6 fruit fly cellular contexts compared by ENCODE assay signal in genomic region chr3R:21853618-21854573, dm6.
A peak's percentile ranks its signal among the peaks of the same experiment; 100 is the strongest.
TF ChIP-seq lines count a peak whose summit lies in the region.

No protein-coding gene starts in this region.

- TF ChIP-seq CTCF in whole organism, embryonic (GFP tag; optimal IDR thresholded peaks at IDR 0.05; lab: Kevin White, UChicago): no peak

TF ChIP-seq in whole organism, 6 proteins besides CTCF, POLR2A, EP300 and RAD21:
- TF ChIP-seq usp (GFP tag; optimal IDR thresholded peaks at IDR 0.05; lab: Kevin White, UChicago) (no peak), Dll (optimal IDR thresholded peaks at IDR 0.05; lab: Kevin White, UChicago) (no peak), CG8478 (optimal IDR thresholded peaks at IDR 0.05; lab: Kevin White, UChicago) (peak; percentile 31), psq (optimal IDR thresholded peaks at IDR 0.05; lab: Kevin White, UChicago) (no peak), pan (optimal IDR thresholded peaks at IDR 0.05; lab: Kevin White, UChicago) (no peak)

TF ChIP-seq in whole organism, adult, 20 proteins besides CTCF, POLR2A, EP300 and RAD21 (continues in another document):
- TF ChIP-seq toe (GFP tag; optimal IDR thresholded peaks at IDR 0.05; lab: Kevin White, UChicago) (peak; percentile 16), CG5204 (GFP tag; optimal IDR thresholded peaks at IDR 0.05; lab: Kevin White, UChicago) (no peak), Crg-1 (GFP tag; optimal IDR thresholded peaks at IDR 0.05; lab: Kevin White, UChicago) (no peak), Mnt (GFP tag; optimal IDR thresholded peaks at IDR 0.05; lab: Kevin White, UChicago) (peak; percentile 35), CG33017 (tag; optimal IDR thresholded peaks at IDR 0.05; lab: Kevin White, UChicago) (peak; percentile 53), CG7045 (GFP tag; optimal IDR thresholded peaks at IDR 0.05; lab: Kevin White, UChicago) (peak; percentile 49), bab1 (GFP tag; optimal IDR thresholded peaks at IDR 0.05; lab: Kevin White, UChicago) (no peak), cic (GFP tag; optimal IDR thresholded peaks at IDR 0.05; lab: Kevin White, UChicago) (peak; percentile 83), CG14711 (tag; optimal IDR thresholded peaks at IDR 0.05; lab: Kevin White, UChicago) (peak; percentile 9), Hr96 (GFP tag; optimal IDR thresholded peaks at IDR 0.05; lab: Kevin White, UChicago) (no peak), ovo (GFP tag; optimal IDR thresholded peaks at IDR 0.05; lab: Kevin White, UChicago) (peak; percentile 39), CG12768 (GFP tag; optimal IDR thresholded peaks at IDR 0.05; lab: Kevin White, UChicago) (peak; percentile 90), kay (GFP tag; lab: Kevin White, UChicago; ENCODE audit: borderline replicate concordance) (peak; percentile 58), tj (GFP tag; optimal IDR thresholded peaks at IDR 0.05; lab: Kevin White, UChicago) (peak; percentile 55), CG11617 (GFP tag; optimal IDR thresholded peaks at IDR 0.05; lab: Kevin White, UChicago) (peak; percentile 31), CG7101 (tag; optimal IDR thresholded peaks at IDR 0.05; lab: Kevin White, UChicago) (peak; percentile 17), pad (GFP tag; optimal IDR thresholded peaks at IDR 0.05; lab: Kevin White, UChicago) (no peak)

TF ChIP-seq in whole organism, embryonic, 481 proteins besides CTCF, POLR2A, EP300 and RAD21 (continues in another document):
- peak in 1 of 2 experiments; percentile 54 for TF ChIP-seq Hr78 (GFP tag; optimal IDR thresholded peaks at IDR 0.05; lab: Kevin White, UChicago)
- no peak for TF ChIP-seq Oaz (GFP tag; IDR thresholded peaks at IDR 0.05; lab: Robert Waterston, UW)
- no peak for TF ChIP-seq CG10366 (GFP tag; IDR thresholded peaks at IDR 0.05; lab: Robert Waterston, UW)
- TF ChIP-seq danr (GFP tag; IDR thresholded peaks at IDR 0.05; lab: Robert Waterston, UW): no peak
- peak; percentile 1 for TF ChIP-seq CG13775 (GFP tag; optimal IDR thresholded peaks at IDR 0.05; lab: Kevin White, UChicago)
- no peak for TF ChIP-seq p53 (GFP tag; optimal IDR thresholded peaks at IDR 0.05; lab: Kevin White, UChicago)
- no peak for TF ChIP-seq CG11456 (GFP tag; IDR thresholded peaks at IDR 0.05; lab: Robert Waterston, UW)
- TF ChIP-seq grau (tag; optimal IDR thresholded peaks at IDR 0.05; lab: Kevin White, UChicago): peak; percentile 79
- peak; percentile 30 for TF ChIP-seq CG17802 (tag; optimal IDR thresholded peaks at IDR 0.05; lab: Kevin White, UChicago)
- peak; percentile 45; the same call in 1 of the 2 replicates for TF ChIP-seq Adf1 (GFP tag; IDR thresholded peaks at IDR 0.05; lab: Robert Waterston, UW)
- TF ChIP-seq insv (GFP tag; optimal IDR thresholded peaks at IDR 0.05; lab: Kevin White, UChicago): peak in 1 of 2 experiments; percentile 60
- TF ChIP-seq CG7987 (GFP tag; optimal IDR thresholded peaks at IDR 0.05; lab: Kevin White, UChicago): peak; percentile 66
- TF ChIP-seq pan (optimal IDR thresholded peaks at IDR 0.05; lab: Kevin White, UChicago): no peak
- peak in 1 of 2 experiments; percentile 23 for TF ChIP-seq pan (GFP tag; optimal IDR thresholded peaks at IDR 0.05 in 1 of 2, IDR thresholded peaks at IDR 0.05 in 1 of 2)
- TF ChIP-seq CG7745 (tag; optimal IDR thresholded peaks at IDR 0.05; lab: Kevin White, UChicago): peak; percentile 9
- peak; percentile 26; the same call in 1 of the 2 replicates for TF ChIP-seq onecut (GFP tag; IDR thresholded peaks at IDR 0.05; lab: Robert Waterston, UW)
- TF ChIP-seq bab2 (GFP tag; optimal IDR thresholded peaks at IDR 0.05; lab: Kevin White, UChicago): no peak

TF ChIP-seq in whole organism, prepupa, 60 proteins besides CTCF, POLR2A, EP300 and RAD21 (continues in another document):
- TF ChIP-seq CG11902 (GFP tag; optimal IDR thresholded peaks at IDR 0.05; lab: Kevin White, UChicago): no peak
- peak; percentile 50 for TF ChIP-seq CG3919 (GFP tag; optimal IDR thresholded peaks at IDR 0.05; lab: Kevin White, UChicago)
- TF ChIP-seq Smox (GFP tag; optimal IDR thresholded peaks at IDR 0.05; lab: Kevin White, UChicago): peak; percentile 11
- peak; percentile 6 for TF ChIP-seq achi (GFP tag; optimal IDR thresholded peaks at IDR 0.05; lab: Kevin White, UChicago)
- peak; percentile 75 for TF ChIP-seq CG9139 (GFP tag; optimal IDR thresholded peaks at IDR 0.05; lab: Kevin White, UChicago)
- TF ChIP-seq Lpt (GFP tag; optimal IDR thresholded peaks at IDR 0.05; lab: Kevin White, UChicago): peak; percentile 64
- TF ChIP-seq vri (GFP tag; optimal IDR thresholded peaks at IDR 0.05; lab: Kevin White, UChicago): peak; percentile 82
- peak; percentile 62 for TF ChIP-seq CG8119 (GFP tag; IDR thresholded peaks at IDR 0.05; lab: Robert Waterston, UW)
- TF ChIP-seq spab (GFP tag; optimal IDR thresholded peaks at IDR 0.05; lab: Kevin White, UChicago): peak; percentile 58
- no peak for TF ChIP-seq lz (GFP tag; optimal IDR thresholded peaks at IDR 0.05; lab: Kevin White, UChicago)
- TF ChIP-seq CG8319 (GFP tag; optimal IDR thresholded peaks at IDR 0.05; lab: Kevin White, UChicago): peak; percentile 29
- TF ChIP-seq pdm3 (GFP tag; optimal IDR thresholded peaks at IDR 0.05; lab: Kevin White, UChicago): peak; percentile 38
- TF ChIP-seq dsx (GFP tag; optimal IDR thresholded peaks at IDR 0.05; lab: Kevin White, UChicago; ENCODE audit: poor library complexity, severe bottlenecking): peak; percentile 40
- TF ChIP-seq fd85E (GFP tag; optimal IDR thresholded peaks at IDR 0.05; lab: Kevin White, UChicago): peak; percentile 51
- peak; percentile 42 for TF ChIP-seq CG16779 (tag; optimal IDR thresholded peaks at IDR 0.05; lab: Kevin White, UChicago)
- peak; percentile 86 to 87 for TF ChIP-seq ss (GFP tag; optimal IDR thresholded peaks at IDR 0.05; lab: Kevin White, UChicago)
- TF ChIP-seq CG6276 (GFP tag; optimal IDR thresholded peaks at IDR 0.05; lab: Kevin White, UChicago): peak; percentile 46
- TF ChIP-seq eg (GFP tag; IDR thresholded peaks at IDR 0.05; lab: Robert Waterston, UW): peak; percentile 81

TF ChIP-seq in whole organism, pupa, 21 proteins besides CTCF, POLR2A, EP300 and RAD21 (continues in another document):
- peak; percentile 66 for TF ChIP-seq Pif1A (GFP tag; optimal IDR thresholded peaks at IDR 0.05; lab: Kevin White, UChicago)
- TF ChIP-seq CG15710 (tag; optimal IDR thresholded peaks at IDR 0.05; lab: Kevin White, UChicago): peak; percentile 50
- peak; percentile 25 for TF ChIP-seq CG13204 (GFP tag; optimal IDR thresholded peaks at IDR 0.05; lab: Kevin White, UChicago)
- no peak for TF ChIP-seq CG17806 (tag; optimal IDR thresholded peaks at IDR 0.05; lab: Kevin White, UChicago)
- TF ChIP-seq CG10348 (GFP tag; IDR thresholded peaks at IDR 0.05; lab: Robert Waterston, UW): no peak
- TF ChIP-seq CG4496 (GFP tag; IDR thresholded peaks at IDR 0.05; lab: Robert Waterston, UW): peak; percentile 39; the same call in 2 of the 3 replicates
- no peak for TF ChIP-seq gl (tag; optimal IDR thresholded peaks at IDR 0.05; lab: Kevin White, UChicago)
- 0 out of 2 replicates have a peak, but pooled peaks have one; percentile 28 for TF ChIP-seq rn (GFP tag; IDR thresholded peaks at IDR 0.05; lab: Robert Waterston, UW)
- TF ChIP-seq EcR (GFP tag; optimal IDR thresholded peaks at IDR 0.05; lab: Kevin White, UChicago): peak; percentile 88
- peak; percentile 67; the same call in 1 of the 2 replicates for TF ChIP-seq CG32121 (GFP tag; IDR thresholded peaks at IDR 0.05; lab: Robert Waterston, UW)
- TF ChIP-seq CG9948 (tag; optimal IDR thresholded peaks at IDR 0.05; lab: Kevin White, UChicago): peak; percentile 36
- TF ChIP-seq Pif1B (GFP tag; optimal IDR thresholded peaks at IDR 0.05; lab: Kevin White, UChicago): peak; percentile 78
- peak; percentile 52; the same call in 2 of the 3 replicates for TF ChIP-seq fd96Ca (GFP tag; IDR thresholded peaks at IDR 0.05; lab: Robert Waterston, UW)
- peak; percentile 1 for TF ChIP-seq CG34367 (tag; optimal IDR thresholded peaks at IDR 0.05; lab: Kevin White, UChicago)
- peak; percentile 61 for TF ChIP-seq CG8159 (tag; optimal IDR thresholded peaks at IDR 0.05; lab: Kevin White, UChicago)
- TF ChIP-seq Snoo (tag; optimal IDR thresholded peaks at IDR 0.05; lab: Kevin White, UChicago): peak; percentile 42
- peak; percentile 66 for TF ChIP-seq CG12605 (GFP tag; IDR thresholded peaks at IDR 0.05; lab: Robert Waterston, UW)
- peak; percentile 27 for TF ChIP-seq CG14655 (GFP tag; optimal IDR thresholded peaks at IDR 0.05; lab: Kevin White, UChicago)
- TF ChIP-seq CG8301 (tag; optimal IDR thresholded peaks at IDR 0.05; lab: Kevin White, UChicago): no peak

TF ChIP-seq in whole organism, wandering third instar larva, 38 proteins besides CTCF, POLR2A, EP300 and RAD21 (continues in another document):
- TF ChIP-seq dl (GFP tag; optimal IDR thresholded peaks at IDR 0.05; lab: Kevin White, UChicago; ENCODE audit: insufficient read depth in 1 of 2, partially characterized antibody in 2 of 2) (peak; percentile 87 to 88), sage (GFP tag; optimal IDR thresholded peaks at IDR 0.05; lab: Kevin White, UChicago) (peak; percentile 76), tai (GFP tag; optimal IDR thresholded peaks at IDR 0.05; lab: Kevin White, UChicago) (no peak), Vsx2 (GFP tag; optimal IDR thresholded peaks at IDR 0.05; lab: Kevin White, UChicago; ENCODE audit: partially characterized antibody) (peak; percentile 75), h (GFP tag; optimal IDR thresholded peaks at IDR 0.05; lab: Kevin White, UChicago) (peak; percentile 47), Hr83 (GFP tag; optimal IDR thresholded peaks at IDR 0.05; lab: Kevin White, UChicago; ENCODE audit: poor library complexity, severe bottlenecking) (peak; percentile 91), br (GFP tag; optimal IDR thresholded peaks at IDR 0.05; lab: Kevin White, UChicago) (peak; percentile 10), Jra (GFP tag; optimal IDR thresholded peaks at IDR 0.05; lab: Kevin White, UChicago) (peak; percentile 61), HLH106 (tag; optimal IDR thresholded peaks at IDR 0.05; lab: Kevin White, UChicago) (no peak), Mio (GFP tag; optimal IDR thresholded peaks at IDR 0.05; lab: Kevin White, UChicago) (peak; percentile 9), CrebA (GFP tag; optimal IDR thresholded peaks at IDR 0.05; lab: Kevin White, UChicago; ENCODE audit: borderline replicate concordance) (peak; percentile 93), psq (GFP tag; optimal IDR thresholded peaks at IDR 0.05; lab: Kevin White, UChicago) (peak; percentile 84), fru (GFP tag; optimal IDR thresholded peaks at IDR 0.05; lab: Kevin White, UChicago) (peak; percentile 41), Hnf4 (GFP tag; optimal IDR thresholded peaks at IDR 0.05; lab: Kevin White, UChicago) (peak; percentile 1), Sp1 (GFP tag; optimal IDR thresholded peaks at IDR 0.05; lab: Kevin White, UChicago) (peak; percentile 54), jim (GFP tag; optimal IDR thresholded peaks at IDR 0.05; lab: Kevin White, UChicago) (peak; percentile 56), sv (GFP tag; optimal IDR thresholded peaks at IDR 0.05; lab: Kevin White, UChicago) (no peak), brk (GFP tag; optimal IDR thresholded peaks at IDR 0.05; lab: Kevin White, UChicago) (peak; percentile 86), lola (GFP tag; optimal IDR thresholded peaks at IDR 0.05; lab: Kevin White, UChicago) (no peak), ey (GFP tag; optimal IDR thresholded peaks at IDR 0.05; lab: Kevin White, UChicago) (no peak), rgr (GFP tag; optimal IDR thresholded peaks at IDR 0.05; lab: Kevin White, UChicago) (peak; percentile 24), Abd-B (GFP tag; optimal IDR thresholded peaks at IDR 0.05; lab: Kevin White, UChicago) (no peak)
